Worm (Caenorhabditis elegans): Measurements from ENCODE around the gene T17H7.7.

DNA sequence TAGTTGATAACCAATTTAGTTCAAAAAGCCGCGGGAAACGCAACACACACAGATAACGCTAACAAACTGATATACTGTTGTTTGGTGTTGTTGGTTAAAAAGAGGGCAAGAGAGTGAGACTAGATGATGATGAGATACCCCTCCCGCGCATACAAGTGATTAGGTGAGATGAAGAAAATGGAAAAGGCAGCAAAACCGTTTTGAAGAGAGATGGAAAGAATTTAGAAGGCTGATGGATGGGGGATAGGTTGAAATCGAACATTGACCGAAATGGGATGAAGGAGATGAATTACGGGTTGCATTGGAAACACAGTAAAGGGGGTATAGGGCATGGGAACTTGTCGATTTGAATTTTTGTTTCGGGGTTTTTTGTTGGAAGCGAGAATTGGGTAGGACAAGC, 9.1 kb downstream of the T17H7.7 start:
- TF ChIP-seq nhr-76 (tag; optimal IDR thresholded peaks at IDR 0.05), result no peak
- no peak for TF ChIP-seq ztf-11 (tag; optimal IDR thresholded peaks at IDR 0.05)
- TF ChIP-seq ceh-82 (tag; optimal IDR thresholded peaks at IDR 0.05), result no peak
- no peak for TF ChIP-seq ZK546.5 (tag; optimal IDR thresholded peaks at IDR 0.05)
- TF ChIP-seq aly-2 (tag; optimal IDR thresholded peaks at IDR 0.05), result no peak
- no peak for TF ChIP-seq tbx-2 (tag; optimal IDR thresholded peaks at IDR 0.05)
- no peak for TF ChIP-seq fos-1 (tag; optimal IDR thresholded peaks at IDR 0.05)
- no peak for TF ChIP-seq mdl-1 (tag; optimal IDR thresholded peaks at IDR 0.05)
- TF ChIP-seq zag-1 (tag; optimal IDR thresholded peaks at IDR 0.05), result no peak
- no peak for TF ChIP-seq ceh-16 (tag; optimal IDR thresholded peaks at IDR 0.05)
